Fruit fly (Drosophila melanogaster) whole organism, embryonic: Measurements from ENCODE around the gene CG32772.

Source experiments
- Atf6 ChIP-seq: fragments of 200-800 bp; sonication (Bioruptor generic); IDR thresholded peaks from 2 replicates; pipeline ENCODE4 v1.3.6; 2022; ENCODE audit warnings: missing biosample characterization, missing genetic modification characterization
- BtbVII ChIP-seq: fragments of 200-800 bp; sonication (Bioruptor generic); optimal IDR thresholded peaks from 3 replicates; lab custom pipeline; 2017; ENCODE audit warnings: missing biosample characterization, mild to moderate bottlenecking, missing genetic modification characterization
- CG10979 ChIP-seq: fragments of 200-800 bp; sonication (Bioruptor generic); optimal IDR thresholded peaks from 2 replicates; lab custom pipeline; 2018; ENCODE audit warnings: missing biosample characterization, mild to moderate bottlenecking, missing genetic modification characterization, moderate library complexity
- CG13287 ChIP-seq: fragments of 200-800 bp; sonication (Bioruptor generic); IDR thresholded peaks from 2 replicates; pipeline ENCODE4 v1.3.6; 2022; ENCODE audit warnings: missing biosample characterization, missing genetic modification characterization; ENCODE audit not compliant: partially characterized antibody
- CG14441 ChIP-seq: fragments of 200-800 bp; sonication (Bioruptor generic); IDR thresholded peaks from 2 replicates; pipeline ENCODE4 v1.3.6; 2022; ENCODE audit warnings: missing biosample characterization, missing genetic modification characterization
- CG2116 ChIP-seq: fragments of 200-800 bp; sonication (Bioruptor generic); optimal IDR thresholded peaks from 3 replicates; lab custom pipeline; 2018; ENCODE audit warnings: missing biosample characterization, mild to moderate bottlenecking, missing genetic modification characterization
- CG31441 ChIP-seq: fragments of 200-800 bp; sonication (Bioruptor generic); IDR thresholded peaks from 2 replicates; pipeline ENCODE4 v1.3.6; 2022; ENCODE audit warnings: missing biosample characterization, missing genetic modification characterization
- CG33213 ChIP-seq: fragments of 200-800 bp; sonication (Bioruptor generic); optimal IDR thresholded peaks from 3 replicates; lab custom pipeline; 2016; ENCODE audit warnings: missing biosample characterization, missing genetic modification characterization
- CG3995 ChIP-seq: fragments of 200-800 bp; sonication (Bioruptor generic); optimal IDR thresholded peaks from 3 replicates; lab custom pipeline; 2016; ENCODE audit warnings: missing biosample characterization, missing genetic modification characterization
- CG6654 ChIP-seq: fragments of 200-800 bp; sonication (Bioruptor generic); optimal IDR thresholded peaks from 2 replicates; lab custom pipeline; 2017; ENCODE audit warnings: missing biosample characterization, mild to moderate bottlenecking, missing genetic modification characterization
- CG8290 ChIP-seq, 3 experiments: fragments of 200-800 bp; sonication (Bioruptor generic); optimal IDR thresholded peaks; 2 replicates each; lab custom pipeline; 2016 to 2019; ENCODE audit warnings: missing biosample characterization in 3 of 3, missing genetic modification characterization in 3 of 3, mild to moderate bottlenecking in 2 of 3, moderate library complexity in 1 of 3
- CG8765 ChIP-seq: fragments of 200-800 bp; sonication (Bioruptor generic); IDR thresholded peaks from 2 replicates; pipeline ENCODE4 v1.3.6; 2022; ENCODE audit warnings: missing biosample characterization, missing genetic modification characterization
- CrebB ChIP-seq: fragments of 200-800 bp; sonication (Bioruptor generic); optimal IDR thresholded peaks from 3 replicates; lab custom pipeline; 2018; ENCODE audit warnings: missing biosample characterization, mild to moderate bottlenecking, missing genetic modification characterization
- Deaf1 ChIP-seq: fragments of 200-800 bp; optimal IDR thresholded peaks from 3 replicates; lab custom pipeline; 2019; ENCODE audit warnings: missing biosample characterization, mild to moderate bottlenecking, missing genetic modification characterization, moderate library complexity
- Dll ChIP-seq: fragments of 200-800 bp; sonication (Bioruptor generic); IDR thresholded peaks from 4 replicates; pipeline ENCODE4 v1.3.6; 2022; ENCODE audit warnings: missing biosample characterization, missing genetic modification characterization; ENCODE audit not compliant: partially characterized antibody
- Eip74EF ChIP-seq, 2 experiments: fragments of 200-800 bp in 1 of 2; fragments of >200 bp in 1 of 2; sonication (Bioruptor generic) in 1 of 2; optimal IDR thresholded peaks; 2 replicates each; lab custom pipeline; 2017 to 2019; ENCODE audit warnings: missing biosample characterization in 2 of 2, missing genetic modification characterization in 2 of 2, mild to moderate bottlenecking in 1 of 2, moderate library complexity in 1 of 2
- Ets97D ChIP-seq: fragments of 200-800 bp; sonication (Bioruptor generic); optimal IDR thresholded peaks from 3 replicates; lab custom pipeline; 2016; ENCODE audit warnings: missing biosample characterization, missing genetic modification characterization
- Hey ChIP-seq: fragments of 200-800 bp; sonication (Bioruptor generic); optimal IDR thresholded peaks from 3 replicates; lab custom pipeline; 2018; ENCODE audit warnings: missing biosample characterization, mild to moderate bottlenecking, missing genetic modification characterization
- Lhr ChIP-seq: fragments of 200-800 bp; sonication (Bioruptor generic); optimal IDR thresholded peaks from 3 replicates; lab custom pipeline; 2017; ENCODE audit warnings: mild to moderate bottlenecking, missing biosample characterization, missing genetic modification reagents, missing genetic modification characterization
- Pdp1 ChIP-seq, 2 experiments: fragments of 200-800 bp; sonication (Bioruptor generic); optimal IDR thresholded peaks; 3 replicates each; lab custom pipeline; 2016; ENCODE audit warnings: missing biosample characterization in 2 of 2, missing genetic modification characterization in 2 of 2, mild to moderate bottlenecking in 1 of 2, moderate library complexity in 1 of 2
- Ravus ChIP-seq: fragments of 200-800 bp; sonication (Bioruptor generic); IDR thresholded peaks from 2 replicates; pipeline ENCODE4 v1.3.6; 2022; ENCODE audit warnings: missing biosample characterization, missing genetic modification characterization
- Side ChIP-seq: fragments of 200-800 bp; sonication (Bioruptor generic); optimal IDR thresholded peaks from 2 replicates; lab custom pipeline; 2016; ENCODE audit warnings: missing biosample characterization, missing genetic modification characterization
- Sry-δ ChIP-seq: fragments of 200-800 bp; sonication (Bioruptor generic); optimal IDR thresholded peaks from 2 replicates; lab custom pipeline; 2016; ENCODE audit warnings: missing biosample characterization, missing genetic modification characterization
- Xrp1 ChIP-seq: fragments of 200-800 bp; sonication (Bioruptor generic); IDR thresholded peaks from 2 replicates; pipeline ENCODE4 v1.3.6; 2022; ENCODE audit warnings: missing biosample characterization, missing genetic modification characterization
- amos ChIP-seq: fragments of 200-800 bp; sonication (Bioruptor generic); IDR thresholded peaks from 2 replicates; pipeline ENCODE4 v1.3.6; 2022; ENCODE audit warnings: missing biosample characterization, missing genetic modification characterization; ENCODE audit not compliant: partially characterized antibody
- bigmax ChIP-seq: fragments of 200-800 bp; sonication (Bioruptor generic); optimal IDR thresholded peaks from 2 replicates; lab custom pipeline; 2018; ENCODE audit warnings: missing biosample characterization, mild to moderate bottlenecking, missing genetic modification characterization
- cad ChIP-seq: fragments of >200 bp; optimal IDR thresholded peaks from 2 replicates; lab custom pipeline; 2017; ENCODE audit warnings: missing biosample characterization, missing genetic modification characterization
- ftz-f1 ChIP-seq: fragments of 200-800 bp; sonication (Bioruptor generic); optimal IDR thresholded peaks from 2 replicates; lab custom pipeline; 2016; ENCODE audit warnings: missing biosample characterization, missing genetic modification characterization
- fu2 ChIP-seq: fragments of 200-800 bp; sonication (Bioruptor generic); optimal IDR thresholded peaks from 2 replicates; lab custom pipeline; 2016; ENCODE audit warnings: missing biosample characterization, missing genetic modification characterization
- hb ChIP-seq: fragments of 200-800 bp; sonication (Bioruptor generic); IDR thresholded peaks from 3 replicates; pipeline ENCODE4 v1.3.6; 2022; ENCODE audit warnings: missing biosample characterization, missing genetic modification characterization; ENCODE audit not compliant: partially characterized antibody
- hkb ChIP-seq, 2 experiments: fragments of 200-800 bp in 1 of 2; fragments of >200 bp in 1 of 2; sonication (Bioruptor generic) in 1 of 2; IDR thresholded peaks in 1 of 2; optimal IDR thresholded peaks in 1 of 2; 2 replicates each; pipeline versions ENCODE4 v1.3.6 to Lab custom; 2017 to 2022; ENCODE audit warnings: missing biosample characterization in 1 of 2, missing genetic modification characterization in 1 of 2
- lola ChIP-seq, 3 experiments: fragments of >200 bp in 2 of 3; fragments of 200-800 bp in 1 of 3; sonication (Bioruptor generic) in 1 of 3; optimal IDR thresholded peaks; 2 replicates each; lab custom pipeline; 2017 to 2019; ENCODE audit warnings: missing biosample characterization in 3 of 3, missing genetic modification characterization in 3 of 3, mild to moderate bottlenecking in 1 of 3, moderate library complexity in 1 of 3
- mld ChIP-seq: fragments of 200-800 bp; sonication (Bioruptor generic); IDR thresholded peaks from 3 replicates; pipeline ENCODE4 v1.3.6; 2022; ENCODE audit warnings: missing biosample characterization, missing genetic modification characterization; ENCODE audit not compliant: partially characterized antibody
- nmo ChIP-seq: fragments of 200-800 bp; sonication (Bioruptor generic); optimal IDR thresholded peaks from 2 replicates; lab custom pipeline; 2018; ENCODE audit warnings: missing biosample characterization, mild to moderate bottlenecking, missing genetic modification characterization, moderate library complexity
- run ChIP-seq: fragments of 200-800 bp; sonication (Bioruptor generic); optimal IDR thresholded peaks from 3 replicates; lab custom pipeline; 2018; ENCODE audit warnings: missing biosample characterization, mild to moderate bottlenecking, missing genetic modification characterization
- sens ChIP-seq: fragments of 200-800 bp; sonication (Bioruptor generic); peaks from one replicate; lab custom pipeline; 2016; ENCODE audit warnings: missing biosample characterization, missing genetic modification characterization
- sens-2 ChIP-seq: fragments of 200-800 bp; sonication (Bioruptor generic); IDR thresholded peaks from 2 replicates; pipeline ENCODE4 v1.3.6; 2022; ENCODE audit warnings: missing biosample characterization, missing genetic modification characterization
- sna ChIP-seq: fragments of 200-800 bp; sonication (Bioruptor generic); IDR thresholded peaks from 2 replicates; pipeline ENCODE4 v1.3.6; 2022; ENCODE audit warnings: missing biosample characterization, missing genetic modification characterization; ENCODE audit not compliant: partially characterized antibody
- stwl ChIP-seq: fragments of 200-800 bp; sonication (Bioruptor generic); optimal IDR thresholded peaks from 3 replicates; lab custom pipeline; 2018; ENCODE audit warnings: missing biosample characterization, mild to moderate bottlenecking, missing genetic modification characterization, moderate library complexity
- tx ChIP-seq: fragments of 200-800 bp; sonication (Bioruptor generic); optimal IDR thresholded peaks from 2 replicates; lab custom pipeline; 2016; ENCODE audit warnings: missing biosample characterization, missing genetic modification characterization

CG32772 gene

DNA sequence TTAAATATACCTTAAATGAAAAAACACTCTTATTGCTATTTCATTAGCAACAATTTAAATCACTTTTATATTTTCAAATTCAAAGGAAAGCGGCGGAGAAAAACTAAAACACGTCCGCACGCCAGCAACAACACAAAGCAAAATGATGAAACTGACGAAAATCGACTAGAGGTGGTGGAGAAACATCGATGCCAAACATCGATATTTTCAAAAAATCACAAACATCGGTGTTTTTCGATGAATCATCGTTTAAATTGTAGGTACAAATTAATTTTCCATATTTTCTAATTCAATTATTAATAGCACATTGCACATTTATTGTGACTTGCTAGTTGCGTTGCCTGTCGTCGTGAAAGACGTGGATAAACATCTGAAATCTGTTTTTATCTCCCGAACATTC is 22.1 kb downstream of the CG32772 start (continued):
- no peak for TF ChIP-seq amos
- TF ChIP-seq mld (GFP tag; lab: Robert Waterston, UW): no peak
- no peak for TF ChIP-seq cad
- no peak for TF ChIP-seq BtbVII (GFP tag; lab: Kevin White, UChicago)
- no peak for TF ChIP-seq sna
- no peak for TF ChIP-seq Atf6
- TF ChIP-seq fu2: no peak
- no peak for TF ChIP-seq tx (GFP tag; lab: Kevin White, UChicago)
- peak; percentile 82 for TF ChIP-seq CG33213 (GFP tag; lab: Kevin White, UChicago)
- peak; percentile 5 for TF ChIP-seq Ets97D (GFP tag; lab: Kevin White, UChicago)
- TF ChIP-seq CG14441: no peak
- TF ChIP-seq Hey: no peak
- TF ChIP-seq hkb (optimal IDR thresholded peaks at IDR 0.05; lab: Kevin White, UChicago): no peak
- no peak for TF ChIP-seq hkb (GFP tag; IDR thresholded peaks at IDR 0.05; lab: Robert Waterston, UW)
- TF ChIP-seq Pdp1 (GFP tag; optimal IDR thresholded peaks at IDR 0.05; lab: Kevin White, UChicago): no peak
- no peak for TF ChIP-seq CG10979 (tag; lab: Kevin White, UChicago)
- no peak for TF ChIP-seq ftz-f1
- TF ChIP-seq stwl (tag; lab: Kevin White, UChicago): peak; percentile 37
- no peak for TF ChIP-seq Ravus (GFP tag; lab: Robert Waterston, UW)
- peak; percentile 83 for TF ChIP-seq CG3995
- no peak for TF ChIP-seq Side (GFP tag; lab: Kevin White, UChicago)
- TF ChIP-seq lola (GFP tag; optimal IDR thresholded peaks at IDR 0.05; lab: Kevin White, UChicago): no peak
- TF ChIP-seq bigmax (GFP tag; lab: Kevin White, UChicago): no peak
- no peak for TF ChIP-seq CG6654 (GFP tag; lab: Kevin White, UChicago)
- TF ChIP-seq Eip74EF (GFP tag; optimal IDR thresholded peaks at IDR 0.05; lab: Kevin White, UChicago): no peak
- TF ChIP-seq Deaf1: no peak
- peak; percentile 95 for TF ChIP-seq Lhr (GFP tag; lab: Kevin White, UChicago)
- peak; percentile 15 for TF ChIP-seq CG2116
- no peak for TF ChIP-seq Dll (GFP tag; lab: Robert Waterston, UW)
- TF ChIP-seq CrebB (tag; lab: Kevin White, UChicago): no peak
- no peak for TF ChIP-seq hb (GFP tag; lab: Robert Waterston, UW)
- TF ChIP-seq sens (GFP tag; lab: Kevin White, UChicago): peak; percentile 71
- TF ChIP-seq run (tag; lab: Kevin White, UChicago): no peak
- TF ChIP-seq Sry-δ (GFP tag; lab: Kevin White, UChicago): peak; percentile 79
- peak; percentile 26 for TF ChIP-seq CG8290 (GFP tag; optimal IDR thresholded peaks at IDR 0.05; lab: Kevin White, UChicago)
- TF ChIP-seq CG8290 (tag; optimal IDR thresholded peaks at IDR 0.05; lab: Kevin White, UChicago): peak; percentile 66 to 77
- TF ChIP-seq Xrp1 (GFP tag; lab: Robert Waterston, UW): no peak
- TF ChIP-seq nmo (GFP tag; lab: Kevin White, UChicago): no peak
- TF ChIP-seq CG13287 (GFP tag; lab: Robert Waterston, UW): no peak
- TF ChIP-seq CG8765 (GFP tag; lab: Robert Waterston, UW): no peak
- TF ChIP-seq CG31441 (GFP tag; lab: Robert Waterston, UW): no peak
- no peak for TF ChIP-seq sens-2 (GFP tag; lab: Robert Waterston, UW)
